Worm (Caenorhabditis elegans) whole organism, L3 larva: ENCODE measurements around the gene T09F3.2.

Experiments used
- elt-2 ChIP-seq: sonication (generic microtip); optimal IDR thresholded peaks from 2 replicates; lab custom pipeline; 2016; ENCODE audit warnings: missing genetic modification reagents, mild to moderate bottlenecking, missing genetic modification characterization, missing compliant biosample characterization

T09F3.2 gene

DNA sequence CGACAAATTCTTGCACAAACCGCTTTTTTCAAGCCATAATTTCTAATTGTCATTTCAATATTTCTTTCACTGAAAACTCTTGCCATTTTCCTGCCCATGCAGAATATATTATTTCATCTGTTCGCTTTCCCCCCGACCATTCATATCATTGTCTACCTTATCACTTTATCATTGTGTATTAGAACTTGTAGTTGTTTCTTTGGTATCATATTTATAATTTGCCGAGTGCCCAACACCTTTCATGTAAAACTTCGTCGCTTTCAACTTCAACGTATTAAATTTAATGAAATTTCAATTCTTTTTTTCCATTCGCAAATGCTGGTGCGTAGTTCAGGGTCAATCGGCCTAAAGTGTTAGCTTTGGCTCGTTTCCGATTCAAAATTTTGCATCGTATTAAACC is 51.9 kb downstream of the T09F3.2 start, which contains the start of gene ZK673.1:
ZK673.1 (plus strand) TSS at position 301 of the 400 bp plus-strand sequence.
- TF ChIP-seq elt-2 (tag; lab: Kevin White, UChicago), result peak; percentile 2
